Worm (Caenorhabditis elegans): ENCODE measurements around the gene ZK938.11.

DNA sequence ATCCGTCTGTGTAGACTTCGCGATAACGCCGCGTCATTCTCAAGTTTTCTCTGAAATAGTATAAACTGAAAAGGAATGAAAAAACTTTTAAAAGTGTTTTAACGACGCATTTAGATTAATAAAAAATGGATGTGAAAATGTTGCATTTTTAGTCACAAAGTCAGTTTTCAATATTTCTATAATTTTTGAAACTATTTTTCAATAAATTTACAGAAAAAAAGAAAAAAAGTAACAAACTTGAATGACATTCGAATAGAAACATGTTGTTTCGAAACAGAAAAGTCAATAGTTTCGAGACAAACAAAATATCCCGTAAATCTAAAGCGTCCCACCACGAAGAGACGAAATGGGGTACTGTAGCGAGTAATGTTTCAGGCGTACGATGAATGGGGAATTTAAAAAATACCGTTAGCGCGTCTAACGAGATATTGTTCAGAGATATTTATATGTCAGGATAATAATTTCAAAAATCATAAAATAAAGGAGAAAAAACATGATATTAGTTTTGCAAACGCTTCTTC lies 1.8 kb upstream of the ZK938.11 start, which contains the start of gene rnh-1.2:
- TF ChIP-seq ztf-11 (tag; optimal IDR thresholded peaks at IDR 0.05) = no peak
- no peak for TF ChIP-seq eor-1 (tag; optimal IDR thresholded peaks at IDR 0.05)
- no peak for TF ChIP-seq fos-1 (tag; optimal IDR thresholded peaks at IDR 0.05)
- no peak for TF ChIP-seq fkh-10 (GFP tag; optimal IDR thresholded peaks at IDR 0.05)
- no peak for TF ChIP-seq ceh-9 (tag; optimal IDR thresholded peaks at IDR 0.05)
- no peak for TF ChIP-seq egl-27 (tag; optimal IDR thresholded peaks at IDR 0.05)
- TF ChIP-seq nhr-12 (tag; optimal IDR thresholded peaks at IDR 0.05) = no peak
- no peak for TF ChIP-seq nfya-1 (tag; optimal IDR thresholded peaks at IDR 0.05; ENCODE audit: insufficient read depth)
- no peak for TF ChIP-seq aly-2 (tag; optimal IDR thresholded peaks at IDR 0.05)
- no peak for TF ChIP-seq elt-1 (tag; optimal IDR thresholded peaks at IDR 0.05)
- no peak for TF ChIP-seq zag-1 (tag; optimal IDR thresholded peaks at IDR 0.05)
- no peak for TF ChIP-seq nhr-237 (tag; optimal IDR thresholded peaks at IDR 0.05)
- TF ChIP-seq nhr-25 (tag; optimal IDR thresholded peaks at IDR 0.05) = no peak

All from whole organism, L3 larva.